Fruit fly (Drosophila melanogaster) whole organism, pupa: ENCODE results near the gene Drsl3.

ENCODE experiments used
- CG10348 ChIP-seq: fragments of 200-800 bp; sonication (Bioruptor generic); IDR thresholded peaks from 2 replicates; pipeline ENCODE4 v1.3.6; 2022; ENCODE audit warnings: missing biosample characterization, missing genetic modification characterization
- CG12605 ChIP-seq: fragments of 200-800 bp; sonication (Bioruptor generic); IDR thresholded peaks from 2 replicates; pipeline ENCODE4 v1.3.6; 2022; ENCODE audit warnings: missing biosample characterization, missing genetic modification characterization
- CG13204 ChIP-seq: fragments of 200-800 bp; sonication (Bioruptor generic); optimal IDR thresholded peaks from 2 replicates; lab custom pipeline; 2018; ENCODE audit warnings: missing biosample characterization, mild to moderate bottlenecking, missing genetic modification characterization, moderate library complexity
- CG14655 ChIP-seq: fragments of 200-800 bp; sonication (Bioruptor generic); optimal IDR thresholded peaks from 3 replicates; lab custom pipeline; 2017; ENCODE audit warnings: mild to moderate bottlenecking, missing biosample characterization, missing genetic modification reagents, missing genetic modification characterization
- CG15710 ChIP-seq: fragments of 200-800 bp; sonication (Bioruptor generic); optimal IDR thresholded peaks from 2 replicates; lab custom pipeline; 2018; ENCODE audit warnings: missing biosample characterization, mild to moderate bottlenecking, missing genetic modification characterization, moderate library complexity
- CG17806 ChIP-seq: fragments of 200-800 bp; sonication (Bioruptor generic); optimal IDR thresholded peaks from 2 replicates; lab custom pipeline; 2018; ENCODE audit warnings: missing biosample characterization, mild to moderate bottlenecking, missing genetic modification characterization, moderate library complexity
- CG32121 ChIP-seq: fragments of 200-800 bp; sonication (Bioruptor generic); IDR thresholded peaks from 2 replicates; pipeline ENCODE4 v1.3.6; 2022; ENCODE audit warnings: missing biosample characterization, missing genetic modification characterization
- CG34367 ChIP-seq: fragments of 200-800 bp; sonication (Bioruptor generic); optimal IDR thresholded peaks from 2 replicates; lab custom pipeline; 2018; ENCODE audit warnings: missing biosample characterization, mild to moderate bottlenecking, missing genetic modification characterization
- CG4496 ChIP-seq: fragments of 200-800 bp; sonication (Bioruptor generic); IDR thresholded peaks from 3 replicates; pipeline ENCODE4 v1.3.6; 2022; ENCODE audit warnings: missing biosample characterization, missing genetic modification characterization
- CG8159 ChIP-seq: fragments of 200-800 bp; sonication (Bioruptor generic); optimal IDR thresholded peaks from 3 replicates; lab custom pipeline; 2018; ENCODE audit warnings: missing biosample characterization, mild to moderate bottlenecking, missing genetic modification characterization, moderate library complexity
- CG8301 ChIP-seq: fragments of 200-800 bp; sonication (Bioruptor generic); optimal IDR thresholded peaks from 2 replicates; lab custom pipeline; 2018; ENCODE audit warnings: missing biosample characterization, mild to moderate bottlenecking, missing genetic modification characterization
- CG9948 ChIP-seq: fragments of 200-800 bp; sonication (Bioruptor generic); optimal IDR thresholded peaks from 2 replicates; lab custom pipeline; 2018; ENCODE audit warnings: missing biosample characterization, mild to moderate bottlenecking, missing genetic modification characterization, moderate library complexity
- D1 ChIP-seq: fragments of 200-800 bp; sonication (Bioruptor generic); optimal IDR thresholded peaks from 2 replicates; lab custom pipeline; 2018; ENCODE audit warnings: missing biosample characterization, mild to moderate bottlenecking, missing genetic modification characterization, moderate library complexity
- EcR ChIP-seq: fragments of 200-800 bp; sonication (Bioruptor generic); optimal IDR thresholded peaks from 3 replicates; lab custom pipeline; 2019; ENCODE audit warnings: missing biosample characterization, missing genetic modification characterization, mild to moderate bottlenecking, moderate library complexity, missing genetic modification reagents
- Ets98B ChIP-seq: fragments of 200-800 bp; sonication (Bioruptor generic); IDR thresholded peaks from 2 replicates; pipeline ENCODE4 v1.3.6; 2022; ENCODE audit warnings: missing biosample characterization, missing genetic modification characterization
- Pif1A ChIP-seq: fragments of 200-800 bp; sonication (Bioruptor generic); optimal IDR thresholded peaks from 3 replicates; lab custom pipeline; 2016; ENCODE audit warnings: missing biosample characterization, missing genetic modification characterization
- Pif1B ChIP-seq: fragments of 200-800 bp; sonication (Bioruptor generic); optimal IDR thresholded peaks from 3 replicates; lab custom pipeline; 2016; ENCODE audit warnings: missing biosample characterization, missing genetic modification characterization
- Snoo ChIP-seq: fragments of 200-800 bp; sonication (Bioruptor generic); optimal IDR thresholded peaks from 3 replicates; lab custom pipeline; 2017; ENCODE audit warnings: missing biosample characterization, mild to moderate bottlenecking, missing genetic modification characterization, inconsistent platforms
- fd96Ca ChIP-seq: fragments of 200-800 bp; sonication (Bioruptor generic); IDR thresholded peaks from 3 replicates; pipeline ENCODE4 v1.3.6; 2022; ENCODE audit warnings: missing biosample characterization, missing genetic modification characterization
- gl ChIP-seq: fragments of 200-800 bp; sonication (Bioruptor generic); optimal IDR thresholded peaks from 2 replicates; lab custom pipeline; 2018; ENCODE audit warnings: missing biosample characterization, mild to moderate bottlenecking, missing genetic modification characterization
- rn ChIP-seq: fragments of 200-800 bp; sonication (Bioruptor generic); IDR thresholded peaks from 2 replicates; pipeline ENCODE4 v1.3.6; 2022; ENCODE audit warnings: missing biosample characterization, missing genetic modification characterization

The Drsl3 gene

DNA sequence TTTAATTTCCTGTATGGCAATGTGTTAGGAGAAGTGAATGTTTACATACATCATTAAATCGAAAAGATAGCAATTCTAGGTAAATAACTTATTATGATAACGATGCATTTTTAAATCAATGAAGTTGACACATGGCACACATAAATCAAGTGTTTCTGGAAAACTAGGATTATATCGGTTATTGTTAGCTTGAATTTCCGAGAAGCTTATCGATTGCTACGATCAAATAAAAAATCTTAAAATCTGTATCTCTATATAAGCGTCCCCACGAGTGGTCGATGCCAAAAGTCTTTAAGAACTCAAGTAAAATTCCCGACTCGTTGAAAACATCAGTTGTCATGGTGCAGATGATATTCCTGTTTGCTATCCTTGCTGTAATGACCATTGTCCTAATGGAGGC lies at the start of gene Drsl3:
Drsl3 (plus strand) TSS at position 301 of the 400 bp plus-strand sequence.
- TF ChIP-seq CG15710 (tag; lab: Kevin White, UChicago) (no peak), CG8301 (tag; lab: Kevin White, UChicago) (no peak), CG13204 (GFP tag; lab: Kevin White, UChicago) (no peak), CG4496 (GFP tag; lab: Robert Waterston, UW) (no peak), CG9948 (no peak), gl (tag; lab: Kevin White, UChicago) (no peak), CG17806 (tag; lab: Kevin White, UChicago) (no peak), CG34367 (tag; lab: Kevin White, UChicago) (no peak), EcR (GFP tag; lab: Kevin White, UChicago) (no peak), Snoo (tag; lab: Kevin White, UChicago) (no peak), CG32121 (GFP tag; lab: Robert Waterston, UW) (no peak), Pif1B (GFP tag; lab: Kevin White, UChicago) (no peak), CG12605 (no peak), CG14655 (GFP tag; lab: Kevin White, UChicago) (no peak), fd96Ca (no peak), Ets98B (GFP tag; lab: Robert Waterston, UW) (no peak), rn (GFP tag; lab: Robert Waterston, UW) (no peak), D1 (tag; lab: Kevin White, UChicago) (no peak), Pif1A (no peak)

DNA sequence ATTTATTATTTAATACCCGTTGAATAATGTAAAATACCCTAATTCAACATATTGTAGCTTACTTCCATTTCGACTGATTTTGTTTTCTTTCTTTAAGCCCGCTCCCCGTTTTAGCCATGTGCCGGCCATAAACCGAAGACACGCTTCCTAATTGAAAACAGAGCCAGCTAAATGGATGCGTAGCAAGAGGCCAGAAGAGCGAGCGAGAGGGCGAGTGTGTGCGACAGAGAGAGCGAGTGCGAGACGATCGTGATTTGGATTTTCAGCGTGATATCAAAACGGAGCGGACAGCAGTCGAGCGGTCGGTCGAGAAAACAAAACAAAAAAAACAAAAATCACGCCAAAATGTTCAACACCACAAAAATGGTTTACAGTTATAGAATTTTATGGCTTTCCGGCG lies 48.5 kb upstream of the Drsl3 start:
- TF ChIP-seq CG15710 (tag; lab: Kevin White, UChicago), result no peak

DNA sequence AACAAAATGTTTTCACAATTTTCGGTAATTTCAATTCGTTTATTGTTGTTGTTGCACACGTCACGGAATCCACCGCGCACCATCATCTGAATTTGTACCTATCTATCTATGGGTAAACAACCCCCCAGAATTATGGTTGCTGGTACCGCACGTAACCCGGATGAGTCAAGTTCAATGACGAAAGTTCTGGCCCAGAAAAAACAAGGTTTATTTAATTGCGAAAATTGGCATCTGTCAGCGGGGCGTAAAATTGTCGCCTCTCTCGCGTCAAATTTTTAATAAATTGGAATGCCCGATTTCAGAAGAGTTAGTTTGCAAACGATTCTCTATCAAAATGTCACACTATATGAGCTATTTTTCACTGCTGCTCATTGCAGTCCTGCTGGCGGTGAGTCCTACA lies 46.6 kb upstream of the Drsl3 start, which contains the start of gene CG34265:
CG34265 (plus strand) TSS at position 301 of the 400 bp plus-strand sequence.
- TF ChIP-seq CG17806 (tag; lab: Kevin White, UChicago), result no peak
- no peak for TF ChIP-seq CG34367 (tag; lab: Kevin White, UChicago)
- TF ChIP-seq fd96Ca, result no peak
- TF ChIP-seq CG8301 (tag; lab: Kevin White, UChicago), result no peak
- no peak for TF ChIP-seq CG15710 (tag; lab: Kevin White, UChicago)
- TF ChIP-seq CG14655 (GFP tag; lab: Kevin White, UChicago), result no peak
- no peak for TF ChIP-seq Pif1A
- no peak for TF ChIP-seq Ets98B (GFP tag; lab: Robert Waterston, UW)
- no peak for TF ChIP-seq CG12605
- TF ChIP-seq CG4496 (GFP tag; lab: Robert Waterston, UW), result no peak
- no peak for TF ChIP-seq CG9948
- TF ChIP-seq CG10348 (GFP tag; lab: Robert Waterston, UW), result no peak
- no peak for TF ChIP-seq rn (GFP tag; lab: Robert Waterston, UW)
- no peak for TF ChIP-seq CG8159 (tag; lab: Kevin White, UChicago)
- TF ChIP-seq gl (tag; lab: Kevin White, UChicago), result no peak
- no peak for TF ChIP-seq CG32121 (GFP tag; lab: Robert Waterston, UW)
- TF ChIP-seq Pif1B (GFP tag; lab: Kevin White, UChicago), result no peak
- TF ChIP-seq Snoo (tag; lab: Kevin White, UChicago), result no peak
- no peak for TF ChIP-seq EcR (GFP tag; lab: Kevin White, UChicago)
- TF ChIP-seq, all 21 proteins: peak for 0

DNA sequence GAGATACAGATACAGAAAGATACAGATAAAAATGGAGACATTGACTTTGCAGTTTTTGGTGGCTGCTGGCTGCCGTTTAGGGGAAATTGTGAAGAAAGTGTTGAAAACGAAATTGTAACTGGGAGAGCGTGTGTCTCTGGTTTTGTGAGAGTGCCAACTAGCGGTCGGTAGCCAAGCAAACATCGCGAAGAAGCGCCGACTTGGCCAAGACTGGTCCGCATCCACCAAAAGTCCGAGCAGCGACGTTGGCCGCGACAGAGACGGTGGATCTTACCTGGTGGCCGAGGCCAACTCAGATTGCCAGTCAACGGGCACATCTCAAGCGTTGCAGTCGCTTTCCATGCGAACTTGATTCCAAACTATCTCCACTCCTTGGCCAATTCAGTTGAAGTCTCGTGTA lies 44.1 kb upstream of the Drsl3 start, which contains the start of gene CG14960:
CG14960 (plus strand) TSS at position 301 of the 400 bp plus-strand sequence.
- TF ChIP-seq CG15710 (tag; lab: Kevin White, UChicago), result no peak
- TF ChIP-seq CG9948, result no peak
- 0 out of 3 replicates have a peak, but pooled peaks have one; percentile 22 for TF ChIP-seq CG4496 (GFP tag; lab: Robert Waterston, UW)
- no peak for TF ChIP-seq CG8159 (tag; lab: Kevin White, UChicago)
- TF ChIP-seq CG34367 (tag; lab: Kevin White, UChicago), result no peak

DNA sequence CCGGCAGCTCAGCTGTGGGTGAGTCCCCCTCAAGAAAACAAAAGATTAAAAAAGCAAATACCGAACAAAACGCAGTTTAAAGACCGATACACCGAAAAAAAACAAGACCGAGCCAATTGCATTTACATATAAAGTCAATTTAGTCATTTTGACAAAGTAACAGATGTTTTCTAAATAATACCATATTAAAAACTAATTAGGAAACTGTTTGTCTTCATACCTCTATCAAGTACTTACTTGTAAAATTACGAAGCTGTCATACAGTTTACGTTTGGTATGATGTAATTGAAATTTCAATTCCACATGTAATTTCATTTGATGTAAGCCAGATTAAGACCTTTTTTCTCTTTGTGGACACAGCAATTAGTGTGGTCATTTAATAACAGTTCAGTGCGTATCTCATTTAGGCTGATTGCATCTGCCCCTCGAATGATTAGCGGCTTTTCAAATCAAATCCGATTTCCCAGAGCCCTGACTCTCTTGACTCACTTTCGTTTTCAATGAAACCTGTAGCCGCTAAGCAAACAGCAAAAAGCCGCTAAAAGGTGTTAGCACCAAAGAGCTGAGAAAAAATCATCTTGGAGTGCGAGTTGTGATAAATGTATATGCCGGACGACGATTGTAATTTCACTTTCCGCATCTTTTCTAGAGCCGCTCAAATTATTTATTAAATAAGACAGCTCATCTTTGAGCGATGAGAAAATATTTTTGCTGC lies 40.2 kb upstream of the Drsl3 start:
- TF ChIP-seq CG12605 (no peak), Snoo (tag; lab: Kevin White, UChicago) (no peak), CG32121 (GFP tag; lab: Robert Waterston, UW) (no peak), D1 (tag; lab: Kevin White, UChicago) (no peak), fd96Ca (no peak), CG14655 (GFP tag; lab: Kevin White, UChicago) (peak; percentile 8), CG8159 (tag; lab: Kevin White, UChicago) (peak; percentile 34), CG9948 (peak; percentile 7), gl (tag; lab: Kevin White, UChicago) (no peak), CG17806 (tag; lab: Kevin White, UChicago) (peak; percentile 4), Ets98B (GFP tag; lab: Robert Waterston, UW) (no peak), rn (GFP tag; lab: Robert Waterston, UW) (no peak), CG34367 (tag; lab: Kevin White, UChicago) (no peak), CG8301 (tag; lab: Kevin White, UChicago) (no peak)
- TF ChIP-seq, all 21 proteins: peak for 4

DNA sequence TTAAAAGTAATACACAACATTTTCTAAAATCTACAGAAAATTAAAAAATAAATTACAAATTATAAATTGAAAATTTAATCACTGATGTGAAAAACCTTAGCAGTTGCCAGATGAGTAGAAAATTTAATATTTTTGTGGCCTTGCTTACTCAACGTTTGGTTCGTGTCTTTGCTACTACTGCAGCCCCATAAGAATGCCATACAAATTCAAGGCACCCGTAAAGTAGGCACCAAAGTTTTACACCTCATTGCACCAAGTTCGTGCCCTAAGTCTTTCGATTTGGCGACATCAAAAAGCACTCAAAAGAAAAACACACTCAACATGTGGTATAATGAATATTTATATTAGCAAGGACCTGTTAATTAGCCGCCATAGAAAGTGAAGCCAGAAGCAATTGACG lies 37.9 kb upstream of the Drsl3 start:
- TF ChIP-seq CG12605 (no peak), D1 (tag; lab: Kevin White, UChicago) (peak; percentile 53), Pif1B (GFP tag; lab: Kevin White, UChicago) (no peak), Pif1A (no peak), EcR (GFP tag; lab: Kevin White, UChicago) (peak; percentile 10), CG17806 (tag; lab: Kevin White, UChicago) (no peak), CG9948 (no peak), CG13204 (GFP tag; lab: Kevin White, UChicago) (no peak), rn (GFP tag; lab: Robert Waterston, UW) (no peak), CG8159 (tag; lab: Kevin White, UChicago) (no peak), CG8301 (tag; lab: Kevin White, UChicago) (no peak), CG4496 (GFP tag; lab: Robert Waterston, UW) (no peak), CG15710 (tag; lab: Kevin White, UChicago) (no peak), CG14655 (GFP tag; lab: Kevin White, UChicago) (no peak), CG34367 (tag; lab: Kevin White, UChicago) (no peak), Ets98B (GFP tag; lab: Robert Waterston, UW) (no peak), CG10348 (GFP tag; lab: Robert Waterston, UW) (no peak)
